1 fruit fly cellular context compared by ENCODE assay signal in genomic region chr3R:22411879-22412587, dm6.
A peak's percentile ranks its signal among the peaks of the same experiment; 100 is the strongest.
TF ChIP-seq lines count a peak whose summit lies in the region.

No protein-coding gene starts in this region.

TF ChIP-seq in whole organism, embryonic, 481 proteins besides CTCF, POLR2A, EP300 and RAD21 (continued from another document):
- TF ChIP-seq sd (tag; optimal IDR thresholded peaks at IDR 0.05; lab: Kevin White, UChicago): peak; percentile 56
- 0 out of 3 replicates have a peak, but pooled peaks have one; percentile 8 for TF ChIP-seq HLH4C (GFP tag; IDR thresholded peaks at IDR 0.05; lab: Robert Waterston, UW; ENCODE audit: partially characterized antibody)
- TF ChIP-seq cwo (GFP tag; optimal IDR thresholded peaks at IDR 0.05; lab: Kevin White, UChicago): peak; percentile 59
- TF ChIP-seq Adf1 (GFP tag; IDR thresholded peaks at IDR 0.05; lab: Robert Waterston, UW): peak; percentile 11; the same call in 1 of the 2 replicates
- no peak for TF ChIP-seq Jarid2 (GFP tag; optimal IDR thresholded peaks at IDR 0.05; lab: Kevin White, UChicago)
- TF ChIP-seq fd64A (GFP tag; optimal IDR thresholded peaks at IDR 0.05; lab: Kevin White, UChicago): peak; percentile 9
- peak; percentile 18 for TF ChIP-seq CG12769 (tag; optimal IDR thresholded peaks at IDR 0.05; lab: Kevin White, UChicago)
- peak; percentile 53 for TF ChIP-seq CG34376 (GFP tag; optimal IDR thresholded peaks at IDR 0.05; lab: Kevin White, UChicago)
- peak in 1 of 2 experiments; percentile 32 for TF ChIP-seq Hr78 (GFP tag; optimal IDR thresholded peaks at IDR 0.05; lab: Kevin White, UChicago)
- TF ChIP-seq CG16779 (GFP tag; IDR thresholded peaks at IDR 0.05; lab: Robert Waterston, UW): peak; percentile 23; the same call in 1 of the 2 replicates
- TF ChIP-seq sug (tag; optimal IDR thresholded peaks at IDR 0.05; lab: Kevin White, UChicago): peak; percentile 58
- peak; percentile 70 for TF ChIP-seq Med (GFP tag; lab: Kevin White, UChicago)
- TF ChIP-seq insv (GFP tag; optimal IDR thresholded peaks at IDR 0.05; lab: Kevin White, UChicago): no peak
TF ChIP-seq in whole organism, embryonic: peak in this region for 31.
